Fruit fly (Drosophila melanogaster) whole organism, prepupa: ENCODE data around the gene Tim9b.
A peak's percentile ranks its signal among the peaks of the same experiment; 100 is the strongest.

ENCODE experiments used
- Blimp-1 ChIP-seq: fragments of 200-800 bp; sonication (Bioruptor generic); optimal IDR thresholded peaks from 3 replicates; lab custom pipeline; 2017; ENCODE audit warnings: missing biosample characterization, missing genetic modification characterization, mild to moderate bottlenecking, moderate library complexity, missing genetic modification reagents
- CG10631 ChIP-seq: fragments of 200-800 bp; sonication (Bioruptor generic); optimal IDR thresholded peaks from 2 replicates; lab custom pipeline; 2016; ENCODE audit warnings: missing biosample characterization, missing genetic modification characterization
- CG11762 ChIP-seq: fragments of 200-800 bp; sonication (Bioruptor generic); optimal IDR thresholded peaks from 3 replicates; lab custom pipeline; 2016; ENCODE audit warnings: missing biosample characterization, missing genetic modification characterization; ENCODE audit not compliant: insufficient read depth
- CG15336 ChIP-seq: fragments of 200-800 bp; sonication (Bioruptor generic); IDR thresholded peaks from 2 replicates; pipeline ENCODE4 v1.3.6; 2022; ENCODE audit warnings: missing biosample characterization, missing genetic modification characterization
- CG1621 ChIP-seq: fragments of 200-800 bp; sonication (Bioruptor generic); optimal IDR thresholded peaks from 3 replicates; lab custom pipeline; 2018; ENCODE audit warnings: missing biosample characterization, mild to moderate bottlenecking, missing genetic modification characterization
- CG31627 ChIP-seq: fragments of 200-800 bp; sonication (Bioruptor generic); optimal IDR thresholded peaks from 3 replicates; lab custom pipeline; 2016; ENCODE audit warnings: missing biosample characterization, missing genetic modification characterization
- CG32006 ChIP-seq: fragments of 200-800 bp; sonication (Bioruptor generic); optimal IDR thresholded peaks from 3 replicates; lab custom pipeline; 2017; ENCODE audit warnings: missing biosample characterization, mild to moderate bottlenecking, missing genetic modification characterization
- CG34406 ChIP-seq: fragments of 200-800 bp; sonication (Bioruptor generic); optimal IDR thresholded peaks from 3 replicates; lab custom pipeline; 2016; ENCODE audit warnings: missing biosample characterization, missing genetic modification characterization
- CG3919 ChIP-seq: fragments of 200-800 bp; sonication (Bioruptor generic); optimal IDR thresholded peaks from 3 replicates; lab custom pipeline; 2016; ENCODE audit warnings: missing biosample characterization, missing genetic modification characterization
- CG6163 ChIP-seq: fragments of 200-800 bp; sonication (Bioruptor generic); IDR thresholded peaks from 3 replicates; pipeline ENCODE4 v1.3.6; 2022; ENCODE audit warnings: missing biosample characterization, missing genetic modification characterization
- CG6276 ChIP-seq: fragments of 200-800 bp; sonication (Bioruptor generic); optimal IDR thresholded peaks from 2 replicates; lab custom pipeline; 2017; ENCODE audit warnings: missing biosample characterization, mild to moderate bottlenecking, missing genetic modification characterization
- CG6792 ChIP-seq: fragments of 200-800 bp; sonication (Bioruptor generic); optimal IDR thresholded peaks from 3 replicates; lab custom pipeline; 2016; ENCODE audit warnings: missing biosample characterization, missing genetic modification characterization
- CG6808 ChIP-seq: fragments of 200-800 bp; sonication (Bioruptor generic); optimal IDR thresholded peaks from 3 replicates; lab custom pipeline; 2017; ENCODE audit warnings: missing biosample characterization, missing genetic modification characterization, mild to moderate bottlenecking, moderate library complexity, missing genetic modification reagents
- CG6854 ChIP-seq: fragments of 200-800 bp; sonication (Bioruptor generic); optimal IDR thresholded peaks from 2 replicates; lab custom pipeline; 2017; ENCODE audit warnings: missing biosample characterization, mild to moderate bottlenecking, missing genetic modification characterization
- CG7368 ChIP-seq: fragments of 200-800 bp; sonication (Bioruptor generic); optimal IDR thresholded peaks from 3 replicates; lab custom pipeline; 2016; ENCODE audit warnings: missing biosample characterization, missing genetic modification characterization
- CG8119 ChIP-seq: fragments of 200-800 bp; sonication (Bioruptor generic); IDR thresholded peaks from 3 replicates; pipeline ENCODE4 v1.3.6; 2022; ENCODE audit warnings: missing biosample characterization, missing genetic modification characterization
- CG8319 ChIP-seq: fragments of 200-800 bp; sonication (Bioruptor generic); optimal IDR thresholded peaks from 3 replicates; lab custom pipeline; 2016; ENCODE audit warnings: missing biosample characterization, missing genetic modification characterization
- CG8632 ChIP-seq: fragments of 200-800 bp; sonication (Bioruptor generic); optimal IDR thresholded peaks from 3 replicates; lab custom pipeline; 2016; ENCODE audit warnings: missing biosample characterization, missing genetic modification characterization
- CG9139 ChIP-seq: fragments of 200-800 bp; sonication (Bioruptor generic); optimal IDR thresholded peaks from 3 replicates; lab custom pipeline; 2017; ENCODE audit warnings: missing biosample characterization, mild to moderate bottlenecking, missing genetic modification characterization
- Eip75B ChIP-seq: fragments of 200-800 bp; sonication (Bioruptor generic); optimal IDR thresholded peaks from 3 replicates; lab custom pipeline; 2016; ENCODE audit warnings: missing biosample characterization, missing genetic modification characterization
- Eip78C ChIP-seq: fragments of 200-800 bp; sonication (Bioruptor generic); peaks from one replicate; lab custom pipeline; 2016; ENCODE audit warnings: missing biosample characterization, missing genetic modification characterization
- Eip93F ChIP-seq: fragments of 200-800 bp; sonication (Bioruptor generic); optimal IDR thresholded peaks from 2 replicates; lab custom pipeline; 2016; ENCODE audit warnings: missing biosample characterization, mild to moderate bottlenecking, missing genetic modification characterization
- Ets21C ChIP-seq: fragments of 200-800 bp; sonication (Bioruptor generic); optimal IDR thresholded peaks from 3 replicates; lab custom pipeline; 2016; ENCODE audit warnings: missing biosample characterization, missing genetic modification characterization
- Ets96B ChIP-seq: fragments of 200-800 bp; optimal IDR thresholded peaks from 2 replicates; lab custom pipeline; 2019; ENCODE audit warnings: missing biosample characterization, mild to moderate bottlenecking, missing genetic modification characterization, moderate library complexity
- Gug ChIP-seq: fragments of 200-800 bp; sonication (Bioruptor generic); IDR thresholded peaks from 2 replicates; pipeline ENCODE4 v1.3.6; 2022; ENCODE audit warnings: missing biosample characterization, missing genetic modification characterization
- Hr39 ChIP-seq: fragments of 200-800 bp; sonication (Bioruptor generic); optimal IDR thresholded peaks from 2 replicates; lab custom pipeline; 2016; ENCODE audit warnings: missing biosample characterization, missing genetic modification characterization
- Hr4 ChIP-seq: fragments of 200-800 bp; sonication (Bioruptor generic); optimal IDR thresholded peaks from 3 replicates; lab custom pipeline; 2016; ENCODE audit warnings: missing biosample characterization, missing genetic modification characterization
- Lpt ChIP-seq: fragments of 200-800 bp; sonication (Bioruptor generic); optimal IDR thresholded peaks from 3 replicates; lab custom pipeline; 2016; ENCODE audit warnings: missing biosample characterization, missing genetic modification characterization
- Met ChIP-seq: fragments of 200-800 bp; sonication (Bioruptor generic); optimal IDR thresholded peaks from 3 replicates; lab custom pipeline; 2016; ENCODE audit warnings: missing biosample characterization, missing genetic modification characterization
- OdsH ChIP-seq: fragments of 200-800 bp; sonication (Bioruptor generic); optimal IDR thresholded peaks from 3 replicates; lab custom pipeline; 2016; ENCODE audit warnings: missing biosample characterization, missing genetic modification characterization
- Smox ChIP-seq: fragments of 200-800 bp; sonication (Bioruptor generic); optimal IDR thresholded peaks from 3 replicates; lab custom pipeline; 2016; ENCODE audit warnings: missing biosample characterization, missing genetic modification characterization
- Sox14 ChIP-seq: fragments of 200-800 bp; sonication (Bioruptor generic); optimal IDR thresholded peaks from 3 replicates; lab custom pipeline; 2016; ENCODE audit warnings: missing biosample characterization, missing genetic modification characterization
- Sox15 ChIP-seq: fragments of 200-800 bp; sonication (Bioruptor generic); optimal IDR thresholded peaks from 3 replicates; lab custom pipeline; 2016; ENCODE audit warnings: missing biosample characterization, missing genetic modification characterization
- achi ChIP-seq: fragments of 200-800 bp; sonication (Bioruptor generic); optimal IDR thresholded peaks from 3 replicates; lab custom pipeline; 2016; ENCODE audit warnings: missing biosample characterization, missing genetic modification characterization
- acj6 ChIP-seq: fragments of 200-800 bp; sonication (Bioruptor generic); optimal IDR thresholded peaks from 3 replicates; lab custom pipeline; 2016; ENCODE audit warnings: missing biosample characterization, missing genetic modification characterization
- cyc ChIP-seq: fragments of 200-800 bp; sonication (Bioruptor generic); optimal IDR thresholded peaks from 3 replicates; lab custom pipeline; 2016; ENCODE audit warnings: missing biosample characterization, missing genetic modification characterization
- dac ChIP-seq: fragments of 200-800 bp; sonication (Bioruptor generic); optimal IDR thresholded peaks from 2 replicates; lab custom pipeline; 2017; ENCODE audit warnings: missing biosample characterization, mild to moderate bottlenecking, missing genetic modification characterization
- dsx ChIP-seq: fragments of 200-800 bp; optimal IDR thresholded peaks from 3 replicates; lab custom pipeline; 2019; ENCODE audit warnings: missing biosample characterization, mild to moderate bottlenecking, missing genetic modification characterization, moderate library complexity; ENCODE audit not compliant: poor library complexity, severe bottlenecking
- eg ChIP-seq: fragments of 200-800 bp; sonication (Bioruptor generic); IDR thresholded peaks from 3 replicates; pipeline ENCODE4 v1.3.6; 2022; ENCODE audit warnings: missing biosample characterization, missing genetic modification characterization
- esn ChIP-seq: fragments of 200-800 bp; sonication (Bioruptor generic); optimal IDR thresholded peaks from 2 replicates; lab custom pipeline; 2016; ENCODE audit warnings: missing biosample characterization, mild to moderate bottlenecking, missing genetic modification characterization, moderate library complexity
- fd59A ChIP-seq: fragments of 200-800 bp; sonication (Bioruptor generic); optimal IDR thresholded peaks from 2 replicates; lab custom pipeline; 2017; ENCODE audit warnings: missing biosample characterization, mild to moderate bottlenecking, missing genetic modification characterization, missing genetic modification reagents
- fd85E ChIP-seq: fragments of 200-800 bp; sonication (Bioruptor generic); optimal IDR thresholded peaks from 3 replicates; lab custom pipeline; 2016; ENCODE audit warnings: missing biosample characterization, missing genetic modification characterization
- lz ChIP-seq: fragments of 200-800 bp; sonication (Bioruptor generic); optimal IDR thresholded peaks from 3 replicates; lab custom pipeline; 2016; ENCODE audit warnings: missing biosample characterization, missing genetic modification characterization
- net ChIP-seq: fragments of 200-800 bp; sonication (Bioruptor generic); optimal IDR thresholded peaks from 3 replicates; lab custom pipeline; 2016; ENCODE audit warnings: missing biosample characterization, missing genetic modification characterization
- pdm3 ChIP-seq: fragments of 200-800 bp; sonication (Bioruptor generic); optimal IDR thresholded peaks from 3 replicates; lab custom pipeline; 2016; ENCODE audit warnings: missing biosample characterization, missing genetic modification characterization
- salr ChIP-seq, 2 experiments: fragments of 200-800 bp; sonication (Bioruptor generic); optimal IDR thresholded peaks; 3 replicates each; lab custom pipeline; 2016 to 2018; ENCODE audit warnings: missing biosample characterization in 2 of 2, missing genetic modification characterization in 2 of 2, mild to moderate bottlenecking in 1 of 2
- spab ChIP-seq: fragments of 200-800 bp; sonication (Bioruptor generic); optimal IDR thresholded peaks from 2 replicates; lab custom pipeline; 2017; ENCODE audit warnings: missing biosample characterization, mild to moderate bottlenecking, missing genetic modification characterization, missing genetic modification reagents
- ss ChIP-seq, 2 experiments: fragments of 200-800 bp; sonication (Bioruptor generic); optimal IDR thresholded peaks; 2 replicates in 1 of 2; 3 replicates in 1 of 2; lab custom pipeline; 2017 to 2018; ENCODE audit warnings: mild to moderate bottlenecking in 2 of 2, missing biosample characterization in 2 of 2, missing genetic modification characterization in 2 of 2, moderate library complexity in 1 of 2
- svp ChIP-seq: fragments of 200-800 bp; sonication (Bioruptor generic); peaks from one replicate; lab custom pipeline; 2016; ENCODE audit warnings: missing biosample characterization, missing genetic modification characterization
- topi ChIP-seq: fragments of 200-800 bp; sonication (Bioruptor generic); optimal IDR thresholded peaks from 3 replicates; lab custom pipeline; 2016; ENCODE audit warnings: missing biosample characterization, missing genetic modification characterization
- vri ChIP-seq: fragments of 200-800 bp; sonication (Bioruptor generic); optimal IDR thresholded peaks from 3 replicates; lab custom pipeline; 2016; ENCODE audit warnings: missing biosample characterization, mild to moderate bottlenecking, missing genetic modification characterization

Tim9b gene

dm6 chrX:19663196-19663858 lies 45.0 kb upstream of the Tim9b start:
- no peak for TF ChIP-seq Ets21C (GFP tag; lab: Kevin White, UChicago)
- peak; percentile 71 for TF ChIP-seq Smox
- peak; percentile 66 for TF ChIP-seq esn (GFP tag; lab: Kevin White, UChicago)
- TF ChIP-seq CG7368 (GFP tag; lab: Kevin White, UChicago), result peak; percentile 9
- peak; percentile 7 for TF ChIP-seq CG31627 (GFP tag; lab: Kevin White, UChicago)
- peak; percentile 24 for TF ChIP-seq cyc (GFP tag; lab: Kevin White, UChicago)
- TF ChIP-seq fd59A, result peak; percentile 55
- peak; percentile 47 for TF ChIP-seq achi (GFP tag; lab: Kevin White, UChicago)
- TF ChIP-seq CG10631 (GFP tag; lab: Kevin White, UChicago), result peak; percentile 40
- peak; percentile 50 for TF ChIP-seq CG6792 (GFP tag; lab: Kevin White, UChicago)
- peak; percentile 91 for TF ChIP-seq Eip78C (GFP tag; lab: Kevin White, UChicago)
- peak in 1 of 2 experiments; percentile 16 for TF ChIP-seq salr (GFP tag; optimal IDR thresholded peaks at IDR 0.05; lab: Kevin White, UChicago)
- TF ChIP-seq Met (GFP tag; lab: Kevin White, UChicago), result peak; percentile 64
- no peak for TF ChIP-seq CG8632 (GFP tag; lab: Kevin White, UChicago)
- TF ChIP-seq dsx, result no peak
- TF ChIP-seq ss (GFP tag; optimal IDR thresholded peaks at IDR 0.05; lab: Kevin White, UChicago), result peak; percentile 56 to 57
- TF ChIP-seq Hr4 (GFP tag; lab: Kevin White, UChicago), result peak; percentile 35
- peak; percentile 63 for TF ChIP-seq net (GFP tag; lab: Kevin White, UChicago)
- peak; percentile 44 for TF ChIP-seq CG34406 (GFP tag; lab: Kevin White, UChicago)
- TF ChIP-seq Hr39 (GFP tag; lab: Kevin White, UChicago), result peak; percentile 49
- peak; percentile 78 for TF ChIP-seq CG32006 (GFP tag; lab: Kevin White, UChicago)
- peak; percentile 34 for TF ChIP-seq spab (GFP tag; lab: Kevin White, UChicago)
- peak; percentile 35 for TF ChIP-seq Eip75B (GFP tag; lab: Kevin White, UChicago)
- TF ChIP-seq acj6 (GFP tag; lab: Kevin White, UChicago), result no peak
- no peak for TF ChIP-seq CG6854 (GFP tag; lab: Kevin White, UChicago)
- no peak for TF ChIP-seq CG8319 (GFP tag; lab: Kevin White, UChicago)
- TF ChIP-seq Eip93F (GFP tag; lab: Kevin White, UChicago), result no peak
- no peak for TF ChIP-seq CG1621 (tag; lab: Kevin White, UChicago)
- no peak for TF ChIP-seq Sox15 (GFP tag; lab: Kevin White, UChicago)
- peak; percentile 12 for TF ChIP-seq Blimp-1 (GFP tag; lab: Kevin White, UChicago)
- TF ChIP-seq OdsH (GFP tag; lab: Kevin White, UChicago), result peak; percentile 43
- no peak for TF ChIP-seq CG15336 (GFP tag; lab: Robert Waterston, UW)
- TF ChIP-seq Lpt (GFP tag; lab: Kevin White, UChicago), result no peak
- peak; percentile 4 for TF ChIP-seq CG9139 (GFP tag; lab: Kevin White, UChicago)
- TF ChIP-seq Sox14 (GFP tag; lab: Kevin White, UChicago), result no peak
- no peak for TF ChIP-seq fd85E
- TF ChIP-seq svp (GFP tag; lab: Kevin White, UChicago), result peak; percentile 75
- TF ChIP-seq topi, result peak; percentile 63
- no peak for TF ChIP-seq Gug (GFP tag; lab: Robert Waterston, UW)
- peak; percentile 69 for TF ChIP-seq CG6808 (GFP tag; lab: Kevin White, UChicago)
- peak; percentile 55 for TF ChIP-seq pdm3
- peak; percentile 29 for TF ChIP-seq dac (GFP tag; lab: Kevin White, UChicago)
- TF ChIP-seq CG11762 (GFP tag; lab: Kevin White, UChicago), result peak; percentile 28
- TF ChIP-seq lz (GFP tag; lab: Kevin White, UChicago), result peak; percentile 55
- no peak for TF ChIP-seq CG8119
- no peak for TF ChIP-seq vri
- TF ChIP-seq CG6163 (GFP tag; lab: Robert Waterston, UW), result 0 out of 3 replicates have a peak, but pooled peaks have one; percentile 26
- TF ChIP-seq CG3919, result peak; percentile 51
- TF ChIP-seq eg (GFP tag; lab: Robert Waterston, UW), result peak; percentile 10; the same call in 1 of the 3 replicates
- peak; percentile 64 for TF ChIP-seq CG6276 (GFP tag; lab: Kevin White, UChicago)
- TF ChIP-seq Ets96B (tag; lab: Kevin White, UChicago), result peak; percentile 46
